Worm (Caenorhabditis elegans): ENCODE measurements around the gene eat-3.

DNA sequence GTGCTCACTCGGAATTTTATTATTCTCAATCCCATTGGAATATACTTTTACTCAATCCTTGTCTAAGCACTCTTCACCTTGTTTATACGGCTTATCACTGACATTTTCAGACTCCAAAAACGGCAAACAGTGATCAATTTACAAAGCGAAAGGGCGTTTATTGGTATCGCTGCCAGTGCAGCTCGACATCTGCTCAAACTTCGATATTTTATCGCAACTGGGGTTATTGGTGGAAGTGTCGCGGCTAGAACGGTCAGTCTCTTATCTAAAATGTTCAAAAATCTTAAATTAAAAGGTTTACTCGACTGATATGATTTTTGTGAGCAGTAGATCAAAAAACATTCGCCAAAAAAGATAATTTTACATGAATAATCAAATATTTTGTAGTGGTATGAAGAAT is 881 bp downstream of the eat-3 start:
- TF ChIP-seq ref-1 (GFP tag; conservative IDR thresholded peaks at IDR 0.05) (no peak), T22C8.4 (GFP tag; IDR thresholded peaks at IDR 0.05) (no peak)

Measured in whole organism, midembryonic.